Worm (Caenorhabditis elegans) whole organism, L3 larva: ENCODE data around the gene W08G11.5.
"Not testable (repeated sequence)": the region's sequence is repeated elsewhere in the genome, so short reads cannot be mapped to it uniquely, and the experiment has no call there.

Experiments used
- ZK546.5 ChIP-seq: sonication (generic microtip); optimal IDR thresholded peaks from 2 replicates; lab custom pipeline; 2017; ENCODE audit warnings: missing biosample characterization, missing genetic modification characterization
- aly-2 ChIP-seq: fragments of 150-350 bp; optimal IDR thresholded peaks from 2 replicates; lab custom pipeline; 2014; ENCODE audit warnings: missing biosample characterization, missing genetic modification characterization
- ama-1 ChIP-seq: fragments of 150-350 bp; optimal IDR thresholded peaks from 2 replicates; lab custom pipeline; 2018
- ceh-16 ChIP-seq: sonication (generic microtip); optimal IDR thresholded peaks from 2 replicates; lab custom pipeline; 2017; ENCODE audit warnings: missing biosample characterization, missing genetic modification characterization
- ceh-28 ChIP-seq: fragments of 150-350 bp; optimal IDR thresholded peaks from 2 replicates; lab custom pipeline; 2014; ENCODE audit warnings: missing biosample characterization, missing genetic modification reagents, missing genetic modification characterization
- ceh-9 ChIP-seq: sonication (generic microtip); optimal IDR thresholded peaks from 2 replicates; lab custom pipeline; 2018; ENCODE audit warnings: missing biosample characterization, missing genetic modification characterization
- daf-12 ChIP-seq: fragments of 150-350 bp; optimal IDR thresholded peaks from 2 replicates; lab custom pipeline; 2014; ENCODE audit warnings: missing biosample characterization, missing genetic modification reagents, missing genetic modification characterization
- egl-27 ChIP-seq: sonication (generic microtip); optimal IDR thresholded peaks from 4 replicates; lab custom pipeline; 2017; ENCODE audit warnings: missing biosample characterization, missing genetic modification reagents, missing genetic modification characterization
- egl-5 ChIP-seq: fragments of 150-350 bp; optimal IDR thresholded peaks from 2 replicates; lab custom pipeline; 2017; ENCODE audit warnings: missing biosample characterization, missing genetic modification reagents, missing genetic modification characterization, inconsistent platforms
- elt-2 ChIP-seq: sonication (generic microtip); optimal IDR thresholded peaks from 2 replicates; lab custom pipeline; 2016; ENCODE audit warnings: missing genetic modification reagents, mild to moderate bottlenecking, missing genetic modification characterization, missing compliant biosample characterization
- fkh-10 ChIP-seq: sonication (generic microtip); optimal IDR thresholded peaks from 2 replicates; lab custom pipeline; 2017; ENCODE audit warnings: missing biosample characterization, missing genetic modification reagents, missing genetic modification characterization
- hmg-11 ChIP-seq: sonication (generic microtip); optimal IDR thresholded peaks from 2 replicates; lab custom pipeline; 2016; ENCODE audit warnings: missing genetic modification characterization, missing compliant biosample characterization
- jun-1 ChIP-seq: fragments of 150-350 bp; optimal IDR thresholded peaks from 2 replicates; lab custom pipeline; 2014; ENCODE audit warnings: missing biosample characterization, missing genetic modification reagents, missing genetic modification characterization
- lin-15B ChIP-seq: fragments of 150-350 bp; optimal IDR thresholded peaks from 2 replicates; lab custom pipeline; 2014; ENCODE audit warnings: missing biosample characterization, missing genetic modification characterization
- lin-39 ChIP-seq: fragments of 150-350 bp; optimal IDR thresholded peaks from 2 replicates; lab custom pipeline; 2018; ENCODE audit warnings: missing biosample characterization, missing genetic modification reagents, missing genetic modification characterization
- mml-1 ChIP-seq: fragments of 150-350 bp; sonication (generic microtip); optimal IDR thresholded peaks from 3 replicates; lab custom pipeline; 2014; ENCODE audit warnings: missing biosample characterization, missing genetic modification characterization
- nfya-1 ChIP-seq: sonication (generic microtip); optimal IDR thresholded peaks from 2 replicates; lab custom pipeline; 2017; ENCODE audit warnings: missing genetic modification characterization, mild to moderate bottlenecking, missing compliant biosample characterization, antibody characterized with exemption, moderate library complexity; ENCODE audit not compliant: insufficient read depth
- nhr-11 ChIP-seq: fragments of 150-350 bp; optimal IDR thresholded peaks from 2 replicates; lab custom pipeline; 2014; ENCODE audit warnings: missing biosample characterization, missing genetic modification characterization
- nhr-12 ChIP-seq: fragments of 150-350 bp; optimal IDR thresholded peaks from 2 replicates; lab custom pipeline; 2014; ENCODE audit warnings: missing biosample characterization, missing genetic modification characterization
- nhr-23 ChIP-seq: fragments of 150-350 bp; optimal IDR thresholded peaks from 2 replicates; lab custom pipeline; 2014; ENCODE audit warnings: missing biosample characterization, missing genetic modification reagents, missing genetic modification characterization
- nhr-237 ChIP-seq: fragments of 150-350 bp; optimal IDR thresholded peaks from 2 replicates; lab custom pipeline; 2014; ENCODE audit warnings: missing biosample characterization, missing genetic modification characterization
- nhr-25 ChIP-seq: sonication (generic microtip); optimal IDR thresholded peaks from 2 replicates; lab custom pipeline; 2017; ENCODE audit warnings: missing biosample characterization, missing genetic modification characterization
- nhr-28 ChIP-seq: fragments of 150-350 bp; optimal IDR thresholded peaks from 2 replicates; lab custom pipeline; 2014; ENCODE audit warnings: missing biosample characterization, missing genetic modification characterization
- nhr-43 ChIP-seq: sonication (generic microtip); optimal IDR thresholded peaks from 2 replicates; lab custom pipeline; 2016; ENCODE audit warnings: mild to moderate bottlenecking, missing genetic modification characterization, missing compliant biosample characterization; ENCODE audit not compliant: poor library complexity, severe bottlenecking
- pqm-1 ChIP-seq: fragments of 150-350 bp; optimal IDR thresholded peaks from 2 replicates; lab custom pipeline; 2017; ENCODE audit warnings: missing biosample characterization, missing genetic modification characterization, inconsistent platforms
- skn-1 ChIP-seq: fragments of 150-350 bp; optimal IDR thresholded peaks from 2 replicates; lab custom pipeline; 2014; ENCODE audit warnings: missing biosample characterization, missing genetic modification characterization
- snpc-4 ChIP-seq: fragments of 150-350 bp; optimal IDR thresholded peaks from 2 replicates; lab custom pipeline; 2014; ENCODE audit warnings: missing biosample characterization, missing genetic modification characterization
- unc-39 ChIP-seq: sonication (generic microtip); optimal IDR thresholded peaks from 4 replicates; lab custom pipeline; 2017; ENCODE audit warnings: missing biosample characterization, missing genetic modification characterization
- unc-62 ChIP-seq: fragments of 150-350 bp; sonication (generic microtip); optimal IDR thresholded peaks from 4 replicates; lab custom pipeline; 2014; ENCODE audit warnings: missing biosample characterization, missing genetic modification reagents, missing genetic modification characterization
- zag-1 ChIP-seq: fragments of 150-350 bp; optimal IDR thresholded peaks from 2 replicates; lab custom pipeline; 2014; ENCODE audit warnings: missing biosample characterization, missing genetic modification characterization
- ztf-11 ChIP-seq: fragments of 150-350 bp; optimal IDR thresholded peaks from 2 replicates; lab custom pipeline; 2014; ENCODE audit warnings: missing biosample characterization, missing genetic modification characterization
- ztf-4 ChIP-seq: fragments of 150-350 bp; optimal IDR thresholded peaks from 2 replicates; lab custom pipeline; 2014; ENCODE audit warnings: missing biosample characterization, missing genetic modification characterization

Gene W08G11.5

ce11 chrV:16393728-16394127, 47.4 kb upstream of the W08G11.5 start, which contains the start of gene srd-63:
Gene srd-63 (minus strand): TSS chrV:16393828.
- TF ChIP-seq nhr-12 (tag; lab: Kevin White, UChicago) (no peak), ztf-4 (tag; lab: Kevin White, UChicago) (no peak), ztf-11 (tag; lab: Kevin White, UChicago) (no peak), unc-62 (GFP tag; lab: Kevin White, UChicago) (no peak), nhr-11 (tag; lab: Kevin White, UChicago) (no peak), ceh-16 (tag; lab: Kevin White, UChicago) (no peak), nhr-25 (no peak), snpc-4 (no peak), elt-2 (no peak), unc-39 (tag; lab: Kevin White, UChicago) (no peak), daf-12 (tag; lab: Kevin White, UChicago) (no peak), aly-2 (no peak), pqm-1 (tag; lab: Kevin White, UChicago) (no peak), egl-27 (tag; lab: Kevin White, UChicago) (no peak), lin-15B (tag; lab: Kevin White, UChicago) (no peak), nhr-43 (tag; lab: Kevin White, UChicago) (no peak), nhr-237 (tag; lab: Kevin White, UChicago) (no peak), nfya-1 (tag; lab: Kevin White, UChicago) (no peak)

ce11 chrV:16390655-16391054, 44.3 kb upstream of the W08G11.5 start, which contains the start of gene gst-44:
Gene gst-44 (plus strand): TSS chrV:16390891.
- no peak for TF ChIP-seq ceh-9 (tag; lab: Kevin White, UChicago)
- TF ChIP-seq elt-2, result peak; percentile 39
- peak; percentile 30 for TF ChIP-seq pqm-1 (tag; lab: Kevin White, UChicago)

ce11 chrV:16388268-16388667, 42.0 kb upstream of the W08G11.5 start, which contains the start of gene sri-65:
Gene sri-65 (minus strand): TSS chrV:16388368.
- TF ChIP-seq nhr-11 (tag; lab: Kevin White, UChicago), result no peak
- no peak for TF ChIP-seq nhr-28 (tag; lab: Kevin White, UChicago)
- TF ChIP-seq skn-1 (tag; lab: Kevin White, UChicago), result no peak
- no peak for TF ChIP-seq hmg-11 (tag; lab: Kevin White, UChicago)
- no peak for TF ChIP-seq unc-39 (tag; lab: Kevin White, UChicago)
- no peak for TF ChIP-seq nhr-237 (tag; lab: Kevin White, UChicago)
- TF ChIP-seq lin-39, result no peak
- TF ChIP-seq ceh-28 (tag; lab: Kevin White, UChicago), result no peak
- no peak for TF ChIP-seq lin-15B (tag; lab: Kevin White, UChicago)
- TF ChIP-seq mml-1 (tag; lab: Kevin White, UChicago), result no peak
- TF ChIP-seq zag-1 (tag; lab: Kevin White, UChicago), result no peak
- TF ChIP-seq, all 47 proteins: peak for 0

- TF ChIP-seq nhr-43 (tag; lab: Kevin White, UChicago); fkh-10 (GFP tag; lab: Kevin White, UChicago); nhr-11 (tag; lab: Kevin White, UChicago): not testable (repeated sequence)
- TF ChIP-seq, all 47 proteins: peak for 0; not testable (repeated sequence) for 47
These were observed 37.4 kb upstream of the W08G11.5 start, which contains the start of gene F13A7.7 for ce11 chrV:16383729-16384128. Gene F13A7.7 (minus strand): TSS chrV:16383829.

- TF ChIP-seq ZK546.5 (tag; lab: Kevin White, UChicago), result no peak
- TF ChIP-seq egl-5 (tag; lab: Kevin White, UChicago), result no peak
- TF ChIP-seq ztf-11 (tag; lab: Kevin White, UChicago), result no peak
- TF ChIP-seq jun-1, result no peak
These were observed 36.6 kb upstream of the W08G11.5 start for ce11 chrV:16382949-16383348.

ce11 chrV:16377849-16378248, 31.5 kb upstream of the W08G11.5 start, which contains the start of gene F13A7.1:
Gene F13A7.1 (minus strand): TSS chrV:16377949.
- no peak for TF ChIP-seq ceh-28 (tag; lab: Kevin White, UChicago)
- TF ChIP-seq ama-1 (lab: Kevin White, UChicago), result no peak
- no peak for TF ChIP-seq fkh-10 (GFP tag; lab: Kevin White, UChicago)
- TF ChIP-seq ceh-9 (tag; lab: Kevin White, UChicago), result no peak
- TF ChIP-seq daf-12 (tag; lab: Kevin White, UChicago), result no peak
- TF ChIP-seq nhr-23 (tag; lab: Kevin White, UChicago), result no peak
